Worm (Caenorhabditis elegans) whole organism, L1 larva: ENCODE data around the gene Y57A10A.4.

Experiments used
- C16A3.4 ChIP-seq: fragments of 150-350 bp; optimal IDR thresholded peaks from 2 replicates; lab custom pipeline; 2014; ENCODE audit warnings: missing biosample characterization, missing genetic modification characterization
- F16B12.6 ChIP-seq: fragments of 150-350 bp; optimal IDR thresholded peaks from 2 replicates; lab custom pipeline; 2014; ENCODE audit warnings: missing biosample characterization, missing genetic modification characterization
- Y116A8C.19 ChIP-seq: sonication (generic microtip); optimal IDR thresholded peaks from 2 replicates; lab custom pipeline; 2016; ENCODE audit warnings: missing compliant biosample characterization, missing genetic modification characterization, borderline replicate concordance
- aha-1 ChIP-seq: fragments of 150-350 bp; optimal IDR thresholded peaks from 2 replicates; lab custom pipeline; 2014; ENCODE audit warnings: missing biosample characterization, missing genetic modification characterization
- blmp-1 ChIP-seq: fragments of 150-350 bp; optimal IDR thresholded peaks from 2 replicates; lab custom pipeline; 2014; ENCODE audit warnings: missing biosample characterization, missing genetic modification characterization
- ceh-63 ChIP-seq: fragments of 200-800 bp; sonication (Bioruptor generic); optimal IDR thresholded peaks from 2 replicates; lab custom pipeline; 2018; ENCODE audit warnings: mild to moderate bottlenecking, missing genetic modification characterization, missing compliant biosample characterization
- ceh-8 ChIP-seq: fragments of 200-800 bp; sonication (Bioruptor generic); optimal IDR thresholded peaks from 2 replicates; lab custom pipeline; 2018; ENCODE audit warnings: mild to moderate bottlenecking, missing genetic modification characterization, moderate library complexity, missing compliant biosample characterization
- ceh-82 ChIP-seq, 3 experiments: fragments of 150-350 bp in 1 of 3; sonication (generic microtip) in 2 of 3; optimal IDR thresholded peaks; 2 replicates each; lab custom pipeline; 2014 to 2017; ENCODE audit warnings: missing biosample characterization in 3 of 3, missing genetic modification characterization in 3 of 3
- ceh-90 ChIP-seq: sonication (generic microtip); optimal IDR thresholded peaks from 2 replicates; lab custom pipeline; 2016; ENCODE audit warnings: missing genetic modification characterization, missing compliant biosample characterization
- egl-27 ChIP-seq, 2 experiments: fragments of 150-350 bp in 1 of 2; sonication (generic microtip); optimal IDR thresholded peaks; 3 replicates each; lab custom pipeline; 2017 to 2018; ENCODE audit warnings: missing biosample characterization in 2 of 2, missing genetic modification characterization in 2 of 2, missing genetic modification reagents in 2 of 2
- elt-3 ChIP-seq, 6 experiments: fragments of 150-350 bp in 1 of 6; sonication (generic microtip); optimal IDR thresholded peaks; 2 replicates each; lab custom pipeline; 2017 to 2018; ENCODE audit warnings: missing biosample characterization in 6 of 6, missing genetic modification characterization in 6 of 6, inconsistent platforms in 1 of 6
- ets-5 ChIP-seq: fragments of 200-800 bp; sonication (Bioruptor generic); IDR thresholded peaks from 2 replicates; pipeline ENCODE4 v1.3.6; 2022; ENCODE audit warnings: missing genetic modification characterization, missing compliant biosample characterization
- fkh-4 ChIP-seq: sonication (generic microtip); optimal IDR thresholded peaks from 2 replicates; lab custom pipeline; 2016; ENCODE audit warnings: missing compliant biosample characterization, missing genetic modification characterization, borderline replicate concordance
- fkh-8 ChIP-seq: sonication (generic microtip); optimal IDR thresholded peaks from 2 replicates; lab custom pipeline; 2016; ENCODE audit warnings: mild to moderate bottlenecking, missing genetic modification characterization, missing compliant biosample characterization
- grh-1 ChIP-seq: fragments of 200-800 bp; sonication (Bioruptor generic); IDR thresholded peaks from 2 replicates; pipeline ENCODE4 v1.3.6; 2022; ENCODE audit warnings: missing genetic modification reagents, missing genetic modification characterization, missing compliant biosample characterization
- hlh-17 ChIP-seq: fragments of 200-800 bp; sonication (Bioruptor generic); optimal IDR thresholded peaks from 2 replicates; lab custom pipeline; 2018; ENCODE audit warnings: missing genetic modification characterization, mild to moderate bottlenecking, missing compliant biosample characterization, moderate library complexity, borderline replicate concordance
- hlh-4 ChIP-seq: sonication (generic microtip); optimal IDR thresholded peaks from 2 replicates; lab custom pipeline; 2016; ENCODE audit warnings: mild to moderate bottlenecking, missing genetic modification characterization, missing compliant biosample characterization
- lin-14 ChIP-seq: fragments of 200-800 bp; sonication (Bioruptor generic); optimal IDR thresholded peaks from 2 replicates; lab custom pipeline; 2018; ENCODE audit warnings: mild to moderate bottlenecking, missing genetic modification characterization, moderate library complexity, missing compliant biosample characterization
- lin-39 ChIP-seq: fragments of 150-350 bp; optimal IDR thresholded peaks from 2 replicates; lab custom pipeline; 2014; ENCODE audit warnings: missing biosample characterization, missing genetic modification reagents, missing genetic modification characterization
- mef-2 ChIP-seq: fragments of 150-350 bp; optimal IDR thresholded peaks from 2 replicates; lab custom pipeline; 2014; ENCODE audit warnings: missing biosample characterization, missing genetic modification characterization
- mep-1 ChIP-seq: fragments of 150-350 bp; optimal IDR thresholded peaks from 2 replicates; lab custom pipeline; 2014; ENCODE audit warnings: missing biosample characterization, missing genetic modification characterization
- nhr-11 ChIP-seq: fragments of 150-350 bp; optimal IDR thresholded peaks from 2 replicates; lab custom pipeline; 2014; ENCODE audit warnings: missing biosample characterization, missing genetic modification characterization
- nhr-19 ChIP-seq: fragments of 200-800 bp; sonication (Bioruptor generic); conservative IDR thresholded peaks from 2 replicates; pipeline ENCODE4 v1.3.6; 2022; ENCODE audit warnings: missing genetic modification characterization, missing compliant biosample characterization
- nhr-28 ChIP-seq: fragments of 150-350 bp; optimal IDR thresholded peaks from 2 replicates; lab custom pipeline; 2014; ENCODE audit warnings: missing biosample characterization, missing genetic modification characterization
- nhr-47 ChIP-seq: sonication (generic microtip); optimal IDR thresholded peaks from 2 replicates; lab custom pipeline; 2016; ENCODE audit warnings: mild to moderate bottlenecking, missing genetic modification characterization, moderate library complexity, missing compliant biosample characterization
- nhr-77 ChIP-seq: fragments of 150-350 bp; optimal IDR thresholded peaks from 2 replicates; lab custom pipeline; 2014; ENCODE audit warnings: missing biosample characterization, missing genetic modification characterization
- nhr-84 ChIP-seq: sonication (generic microtip); optimal IDR thresholded peaks from 2 replicates; lab custom pipeline; 2017; ENCODE audit warnings: missing biosample characterization, missing genetic modification characterization
- nhr-85 ChIP-seq: sonication (generic microtip); peaks from one replicate; lab custom pipeline; 2016; ENCODE audit warnings: missing genetic modification characterization, inconsistent platforms, missing compliant biosample characterization
- pax-3 ChIP-seq: fragments of 200-800 bp; sonication (Bioruptor generic); optimal IDR thresholded peaks from 2 replicates; lab custom pipeline; 2018; ENCODE audit warnings: mild to moderate bottlenecking, missing genetic modification characterization, moderate library complexity, missing compliant biosample characterization
- pqm-1 ChIP-seq: sonication (generic microtip); optimal IDR thresholded peaks from 3 replicates; lab custom pipeline; 2017; ENCODE audit warnings: missing biosample characterization, missing genetic modification characterization
- rnt-1 ChIP-seq: sonication (generic microtip); optimal IDR thresholded peaks from 2 replicates; lab custom pipeline; 2016; ENCODE audit warnings: mild to moderate bottlenecking, missing genetic modification characterization, moderate library complexity, missing compliant biosample characterization
- snu-23 ChIP-seq: sonication (generic microtip); optimal IDR thresholded peaks from 2 replicates; lab custom pipeline; 2016; ENCODE audit warnings: missing genetic modification characterization, missing compliant biosample characterization
- sox-4 ChIP-seq: sonication (generic microtip); optimal IDR thresholded peaks from 2 replicates; lab custom pipeline; 2016; ENCODE audit warnings: missing genetic modification characterization, missing compliant biosample characterization
- sptf-1 ChIP-seq: fragments of 150-350 bp; optimal IDR thresholded peaks from 2 replicates; lab custom pipeline; 2014; ENCODE audit warnings: missing biosample characterization, missing genetic modification characterization
- tbx-2 ChIP-seq: sonication (generic microtip); optimal IDR thresholded peaks from 2 replicates; lab custom pipeline; 2016; ENCODE audit warnings: missing genetic modification characterization, missing compliant biosample characterization
- unc-86 ChIP-seq: sonication (generic microtip); optimal IDR thresholded peaks from 2 replicates; lab custom pipeline; 2016; ENCODE audit warnings: missing genetic modification characterization, missing compliant biosample characterization
- vab-15 ChIP-seq: sonication (generic microtip); optimal IDR thresholded peaks from 2 replicates; lab custom pipeline; 2017; ENCODE audit warnings: missing genotype, mild to moderate bottlenecking, missing genetic modification characterization, missing compliant biosample characterization
- zag-1 ChIP-seq: fragments of 150-350 bp; optimal IDR thresholded peaks from 2 replicates; lab custom pipeline; 2014; ENCODE audit warnings: missing biosample characterization, missing genetic modification characterization
- zip-4 ChIP-seq: fragments of 200-800 bp; sonication (Bioruptor generic); optimal IDR thresholded peaks from 2 replicates; lab custom pipeline; 2018; ENCODE audit warnings: mild to moderate bottlenecking, missing genetic modification characterization, moderate library complexity, missing compliant biosample characterization
- ztf-4 ChIP-seq: fragments of 150-350 bp; optimal IDR thresholded peaks from 2 replicates; lab custom pipeline; 2014; ENCODE audit warnings: missing biosample characterization, missing genetic modification characterization

The Y57A10A.4 gene

ce11 chrII:12107840-12108239 lies 43.9 kb upstream of the Y57A10A.4 start, which contains the start of gene Y17G7B.18 (continued):
- TF ChIP-seq rnt-1 (peak; percentile 79), F16B12.6 (tag; lab: Kevin White, UChicago) (peak; percentile 59), blmp-1 (peak; percentile 51)

- TF ChIP-seq Y116A8C.19 (tag; lab: Kevin White, UChicago): no peak
- no peak for TF ChIP-seq vab-15 (tag; lab: Kevin White, UChicago)
- no peak for TF ChIP-seq nhr-77 (tag; lab: Kevin White, UChicago)
- no peak for TF ChIP-seq snu-23
- no peak for TF ChIP-seq mep-1 (tag; lab: Kevin White, UChicago)
Observed at ce11 chrII:12108843-12109242, 42.9 kb upstream of the Y57A10A.4 start.

ce11 chrII:12110997-12111396 lies 40.7 kb upstream of the Y57A10A.4 start:
- TF ChIP-seq nhr-84 (tag; lab: Kevin White, UChicago): no peak
- TF ChIP-seq aha-1: no peak
- TF ChIP-seq nhr-11 (tag; lab: Kevin White, UChicago): no peak
- TF ChIP-seq ets-5 (GFP tag; lab: Robert Waterston, UW): no peak
- no peak for TF ChIP-seq grh-1
- no peak for TF ChIP-seq F16B12.6 (tag; lab: Kevin White, UChicago)

ce11 chrII:12122694-12123093 lies 29.0 kb upstream of the Y57A10A.4 start:
- TF ChIP-seq nhr-19 (GFP tag; lab: Robert Waterston, UW): peak; percentile 20
- peak; percentile 19; the same call in 1 of the 2 replicates for TF ChIP-seq grh-1

DNA sequence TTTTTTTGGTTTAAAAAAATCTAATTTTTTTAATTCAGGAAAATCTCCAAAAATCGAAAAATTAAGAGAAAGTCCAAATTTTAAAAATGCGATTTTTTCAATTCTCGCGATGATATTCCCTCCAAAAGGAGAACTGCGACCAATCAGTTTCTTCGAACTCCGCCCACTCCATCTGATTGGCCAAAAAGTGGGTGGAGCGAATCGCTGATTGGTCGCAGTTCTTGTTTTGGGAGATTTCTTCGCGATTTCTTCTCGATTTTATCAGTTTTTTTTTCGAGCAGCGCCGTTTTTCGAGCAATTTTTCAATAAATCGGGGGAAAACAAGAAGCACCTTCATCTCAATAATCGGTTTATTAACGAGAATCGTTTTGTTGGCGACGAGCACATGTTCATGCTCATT lies 21.3 kb upstream of the Y57A10A.4 start:
- no peak for TF ChIP-seq nhr-47 (tag; lab: Kevin White, UChicago)
- TF ChIP-seq lin-14: no peak
- TF ChIP-seq hlh-4: no peak
- TF ChIP-seq unc-86 (tag; lab: Kevin White, UChicago): no peak
- TF ChIP-seq ceh-82 (tag; optimal IDR thresholded peaks at IDR 0.05; lab: Kevin White, UChicago): no peak
- no peak for TF ChIP-seq lin-39 (tag; lab: Kevin White, UChicago)
- no peak for TF ChIP-seq elt-3 (tag; optimal IDR thresholded peaks at IDR 0.05; lab: Kevin White, UChicago)
- TF ChIP-seq pax-3: no peak
- no peak for TF ChIP-seq ztf-4 (tag; lab: Kevin White, UChicago)
- no peak for TF ChIP-seq F16B12.6 (tag; lab: Kevin White, UChicago)
- no peak for TF ChIP-seq snu-23
- no peak for TF ChIP-seq sptf-1 (tag; lab: Kevin White, UChicago)
- no peak for TF ChIP-seq sox-4 (tag; lab: Kevin White, UChicago)
- TF ChIP-seq nhr-28: no peak
- no peak for TF ChIP-seq ceh-8 (GFP tag; lab: Kevin White, UChicago)
- TF ChIP-seq, all 84 proteins: peak for 0

- no peak for TF ChIP-seq mef-2
- TF ChIP-seq unc-86 (tag; lab: Kevin White, UChicago): no peak
- no peak for TF ChIP-seq nhr-28
- no peak for TF ChIP-seq nhr-77 (tag; lab: Kevin White, UChicago)
- no peak for TF ChIP-seq nhr-85 (tag; lab: Kevin White, UChicago)
- TF ChIP-seq pqm-1 (tag; lab: Kevin White, UChicago): no peak
- no peak for TF ChIP-seq hlh-17 (GFP tag; lab: Kevin White, UChicago)
- no peak for TF ChIP-seq egl-27 (tag; optimal IDR thresholded peaks at IDR 0.05; lab: Kevin White, UChicago)
- TF ChIP-seq ceh-90: no peak
- TF ChIP-seq tbx-2: no peak
- no peak for TF ChIP-seq zip-4 (GFP tag; lab: Kevin White, UChicago)
- no peak for TF ChIP-seq fkh-8 (tag; lab: Kevin White, UChicago)
- no peak for TF ChIP-seq C16A3.4
- no peak for TF ChIP-seq fkh-4 (tag; lab: Kevin White, UChicago)
- TF ChIP-seq zag-1: no peak
- TF ChIP-seq ceh-63 (GFP tag; lab: Kevin White, UChicago): no peak
Observed at ce11 chrII:12130868-12131267, 20.9 kb upstream of the Y57A10A.4 start, which contains the start of gene set-24. Gene set-24, minus strand, starts transcription at chrII:12130968.
